Fruit fly (Drosophila melanogaster) whole organism, embryonic: ENCODE results near the gene Bicra.
A peak's percentile ranks its signal among the peaks of the same experiment; 100 is the strongest.

Experiments used
- B-H1 ChIP-seq: fragments of 200-800 bp; sonication (Bioruptor generic); IDR thresholded peaks from 3 replicates; pipeline ENCODE4 v1.3.6; 2022; ENCODE audit warnings: missing biosample characterization, missing genetic modification characterization
- CG10431 ChIP-seq: fragments of 200-800 bp; sonication (Bioruptor generic); optimal IDR thresholded peaks from 3 replicates; lab custom pipeline; 2018; ENCODE audit warnings: missing biosample characterization, mild to moderate bottlenecking, missing genetic modification characterization
- CG10543 ChIP-seq: fragments of 200-800 bp; sonication (Bioruptor generic); optimal IDR thresholded peaks from 3 replicates; lab custom pipeline; 2017; ENCODE audit warnings: missing biosample characterization, mild to moderate bottlenecking, missing genetic modification characterization, moderate library complexity
- CG11696 ChIP-seq: fragments of 200-800 bp; sonication (Bioruptor generic); IDR thresholded peaks from 2 replicates; pipeline ENCODE4 v1.3.6; 2022; ENCODE audit warnings: missing biosample characterization, missing genetic modification characterization
- CG12391 ChIP-seq: fragments of 200-800 bp; sonication (Bioruptor generic); optimal IDR thresholded peaks from 3 replicates; lab custom pipeline; 2018; ENCODE audit warnings: missing biosample characterization, mild to moderate bottlenecking, missing genetic modification characterization, moderate library complexity
- CG1602 ChIP-seq: fragments of 200-800 bp; sonication (Bioruptor generic); optimal IDR thresholded peaks from 3 replicates; lab custom pipeline; 2016; ENCODE audit warnings: missing biosample characterization, missing genetic modification characterization
- CG17385 ChIP-seq: fragments of 200-800 bp; sonication (Bioruptor generic); optimal IDR thresholded peaks from 3 replicates; lab custom pipeline; 2018; ENCODE audit warnings: missing biosample characterization, mild to moderate bottlenecking, missing genetic modification characterization
- CG17829 ChIP-seq: fragments of 200-800 bp; optimal IDR thresholded peaks from 2 replicates; lab custom pipeline; 2019; ENCODE audit warnings: missing biosample characterization, mild to moderate bottlenecking, missing genetic modification characterization, moderate library complexity
- CG32772 ChIP-seq: fragments of 200-800 bp; sonication (Bioruptor generic); IDR thresholded peaks from 2 replicates; pipeline ENCODE4 v1.3.6; 2022; ENCODE audit warnings: missing biosample characterization, missing genetic modification characterization
- CG3726 ChIP-seq: fragments of 200-800 bp; sonication (Bioruptor generic); IDR thresholded peaks from 3 replicates; pipeline ENCODE4, ENCODE4 v1.3.6; 2022; ENCODE audit warnings: missing biosample characterization, missing genetic modification characterization
- CG4328 ChIP-seq: fragments of 200-800 bp; sonication (Bioruptor generic); optimal IDR thresholded peaks from 3 replicates; lab custom pipeline; 2017; ENCODE audit warnings: missing biosample characterization, missing genetic modification reagents, missing genetic modification characterization
- CG7556 ChIP-seq: fragments of 200-800 bp; sonication (Bioruptor generic); optimal IDR thresholded peaks from 2 replicates; lab custom pipeline; 2017; ENCODE audit warnings: missing biosample characterization, mild to moderate bottlenecking, missing genetic modification characterization
- CG7839 ChIP-seq: fragments of 200-800 bp; sonication (Bioruptor generic); optimal IDR thresholded peaks from 3 replicates; lab custom pipeline; 2018; ENCODE audit warnings: missing biosample characterization, mild to moderate bottlenecking, missing genetic modification characterization, moderate library complexity
- CG7963 ChIP-seq: fragments of 200-800 bp; sonication (Bioruptor generic); IDR thresholded peaks from 3 replicates; pipeline ENCODE4 v1.3.6; 2022; ENCODE audit warnings: missing biosample characterization, missing genetic modification characterization; ENCODE audit not compliant: partially characterized antibody
- CG8359 ChIP-seq: fragments of 200-800 bp; sonication (Bioruptor generic); optimal IDR thresholded peaks from 2 replicates; lab custom pipeline; 2017; ENCODE audit warnings: missing biosample characterization, mild to moderate bottlenecking, missing genetic modification characterization, borderline replicate concordance
- CG8388 ChIP-seq: fragments of 200-800 bp; sonication (Bioruptor generic); optimal IDR thresholded peaks from 2 replicates; lab custom pipeline; 2019; ENCODE audit warnings: missing biosample characterization, mild to moderate bottlenecking, missing genetic modification characterization, moderate library complexity
- Dek ChIP-seq: fragments of 200-800 bp; sonication (Bioruptor generic); optimal IDR thresholded peaks from 3 replicates; lab custom pipeline; 2019; ENCODE audit warnings: missing biosample characterization, mild to moderate bottlenecking, missing genetic modification characterization, moderate library complexity
- Dfd ChIP-seq, 2 experiments: fragments of >200 bp; optimal IDR thresholded peaks; 2 replicates each; lab custom pipeline; 2017; ENCODE audit warnings: missing biosample characterization in 2 of 2, missing genetic modification characterization in 2 of 2
- Gug ChIP-seq: fragments of 200-800 bp; sonication (Bioruptor generic); IDR thresholded peaks from 4 replicates; pipeline ENCODE4 v1.3.6; 2022; ENCODE audit warnings: missing biosample characterization, missing genetic modification characterization
- H15 ChIP-seq: fragments of 200-800 bp; sonication (Bioruptor generic); IDR thresholded peaks from 3 replicates; pipeline ENCODE4 v1.3.6; 2022; ENCODE audit warnings: missing biosample characterization, missing genetic modification characterization
- H2.0 ChIP-seq: fragments of 200-800 bp; sonication (Bioruptor generic); IDR thresholded peaks from 2 replicates; pipeline ENCODE4 v1.3.6; 2022; ENCODE audit warnings: missing biosample characterization, missing genetic modification characterization
- Hr39 ChIP-seq: fragments of >200 bp; optimal IDR thresholded peaks from 2 replicates; lab custom pipeline; 2017
- Hr51 ChIP-seq, 2 experiments: fragments of 200-800 bp; sonication (Bioruptor generic); optimal IDR thresholded peaks; 2 replicates in 1 of 2; 3 replicates in 1 of 2; lab custom pipeline; 2016 to 2018; ENCODE audit warnings: missing biosample characterization in 2 of 2, missing genetic modification characterization in 2 of 2, mild to moderate bottlenecking in 1 of 2, moderate library complexity in 1 of 2
- Hr78 ChIP-seq, 2 experiments: fragments of 200-800 bp in 1 of 2; fragments of >200 bp in 1 of 2; sonication (Bioruptor generic) in 1 of 2; optimal IDR thresholded peaks; 2 replicates each; lab custom pipeline; 2017 to 2019; ENCODE audit warnings: missing biosample characterization in 2 of 2, missing genetic modification characterization in 2 of 2, mild to moderate bottlenecking in 1 of 2, moderate library complexity in 1 of 2
- Mad ChIP-seq: fragments of 200-800 bp; sonication (Bioruptor generic); optimal IDR thresholded peaks from 2 replicates; lab custom pipeline; 2016; ENCODE audit warnings: missing biosample characterization, missing genetic modification characterization
- Meics ChIP-seq: fragments of 200-800 bp; sonication (Bioruptor generic); optimal IDR thresholded peaks from 2 replicates; lab custom pipeline; 2017; ENCODE audit warnings: missing biosample characterization, mild to moderate bottlenecking, missing genetic modification characterization
- NC2α ChIP-seq: fragments of 200-800 bp; sonication (Bioruptor generic); optimal IDR thresholded peaks from 2 replicates; lab custom pipeline; 2016; ENCODE audit warnings: missing biosample characterization, missing genetic modification characterization
- Sox100B ChIP-seq: fragments of 200-800 bp; sonication (Bioruptor generic); optimal IDR thresholded peaks from 3 replicates; lab custom pipeline; 2018; ENCODE audit warnings: missing biosample characterization, mild to moderate bottlenecking, missing genetic modification characterization
- Sry-β ChIP-seq: fragments of 200-800 bp; sonication (Bioruptor generic); optimal IDR thresholded peaks from 2 replicates; lab custom pipeline; 2018; ENCODE audit warnings: missing biosample characterization, mild to moderate bottlenecking, missing genetic modification characterization, moderate library complexity
- Ssrp ChIP-seq: fragments of 200-800 bp; sonication (Bioruptor generic); optimal IDR thresholded peaks from 2 replicates; lab custom pipeline; 2018; ENCODE audit warnings: missing biosample characterization, mild to moderate bottlenecking, missing genetic modification characterization, moderate library complexity
- cato ChIP-seq: fragments of 200-800 bp; sonication (Bioruptor generic); optimal IDR thresholded peaks from 2 replicates; lab custom pipeline; 2016; ENCODE audit warnings: missing biosample characterization, missing genetic modification characterization, borderline replicate concordance
- caup ChIP-seq: fragments of 200-800 bp; sonication (Bioruptor generic); optimal IDR thresholded peaks from 3 replicates; lab custom pipeline; 2017; ENCODE audit warnings: missing biosample characterization, mild to moderate bottlenecking, missing genetic modification characterization, moderate library complexity; ENCODE audit not compliant: severe bottlenecking
- cwo ChIP-seq: fragments of 200-800 bp; sonication (Bioruptor generic); optimal IDR thresholded peaks from 3 replicates; lab custom pipeline; 2017; ENCODE audit warnings: missing biosample characterization, missing genetic modification characterization, mild to moderate bottlenecking, moderate library complexity, missing genetic modification reagents
- dmrt99B ChIP-seq: fragments of 200-800 bp; sonication (Bioruptor generic); optimal IDR thresholded peaks from 2 replicates; lab custom pipeline; 2018; ENCODE audit warnings: missing biosample characterization, mild to moderate bottlenecking, missing genetic modification characterization, moderate library complexity
- fd96Cb ChIP-seq: fragments of 200-800 bp; sonication (Bioruptor generic); optimal IDR thresholded peaks from 2 replicates; lab custom pipeline; 2018; ENCODE audit warnings: missing biosample characterization, mild to moderate bottlenecking, missing genetic modification characterization, moderate library complexity
- hb ChIP-seq: fragments of 200-800 bp; sonication (Bioruptor generic); IDR thresholded peaks from 3 replicates; pipeline ENCODE4 v1.3.6; 2022; ENCODE audit warnings: missing biosample characterization, missing genetic modification characterization; ENCODE audit not compliant: partially characterized antibody
- hth ChIP-seq: fragments of >200 bp; optimal IDR thresholded peaks from 2 replicates; lab custom pipeline; 2017; ENCODE audit warnings: inconsistent platforms
- lola ChIP-seq, 3 experiments: fragments of >200 bp in 2 of 3; fragments of 200-800 bp in 1 of 3; sonication (Bioruptor generic) in 1 of 3; optimal IDR thresholded peaks; 2 replicates each; lab custom pipeline; 2017 to 2019; ENCODE audit warnings: missing biosample characterization in 3 of 3, missing genetic modification characterization in 3 of 3, mild to moderate bottlenecking in 1 of 3, moderate library complexity in 1 of 3
- mirr ChIP-seq: fragments of 200-800 bp; sonication (Bioruptor generic); optimal IDR thresholded peaks from 3 replicates; lab custom pipeline; 2018; ENCODE audit warnings: missing biosample characterization, mild to moderate bottlenecking, missing genetic modification characterization
- repo ChIP-seq: fragments of 200-800 bp; sonication (Bioruptor generic); optimal IDR thresholded peaks from 2 replicates; lab custom pipeline; 2016; ENCODE audit warnings: missing biosample characterization, missing genetic modification characterization
- row ChIP-seq: fragments of 200-800 bp; sonication (Bioruptor generic); IDR thresholded peaks from 3 replicates; pipeline ENCODE4 v1.3.6; 2022; ENCODE audit warnings: missing biosample characterization, missing genetic modification characterization
- sim ChIP-seq: fragments of 200-800 bp; sonication (Bioruptor generic); IDR thresholded peaks from 2 replicates; pipeline ENCODE4 v1.3.6; 2022; ENCODE audit warnings: missing biosample characterization, missing genetic modification characterization
- sqz ChIP-seq: fragments of 200-800 bp; sonication (Bioruptor generic); optimal IDR thresholded peaks from 3 replicates; lab custom pipeline; 2018; ENCODE audit warnings: missing biosample characterization, mild to moderate bottlenecking, missing genetic modification characterization
- ssp ChIP-seq: fragments of 200-800 bp; sonication (Bioruptor generic); IDR thresholded peaks from 2 replicates; pipeline ENCODE4 v1.3.6; 2022; ENCODE audit warnings: missing biosample characterization, missing genetic modification characterization
- tgo ChIP-seq: fragments of 200-800 bp; sonication (Bioruptor generic); IDR thresholded peaks from 3 replicates; pipeline ENCODE4 v1.3.6; 2022; ENCODE audit warnings: missing biosample characterization, missing genetic modification characterization
- tup ChIP-seq: fragments of 200-800 bp; sonication (Bioruptor generic); optimal IDR thresholded peaks from 2 replicates; lab custom pipeline; 2016; ENCODE audit warnings: missing biosample characterization, mild to moderate bottlenecking, missing genetic modification characterization, moderate library complexity
- usp ChIP-seq: fragments of >200 bp; optimal IDR thresholded peaks from 2 replicates; lab custom pipeline; 2017; ENCODE audit warnings: missing biosample characterization, missing genetic modification characterization
- wek ChIP-seq: fragments of 200-800 bp; sonication (Bioruptor generic); optimal IDR thresholded peaks from 3 replicates; lab custom pipeline; 2018; ENCODE audit warnings: missing biosample characterization, mild to moderate bottlenecking, missing genetic modification characterization, moderate library complexity
- zen2 ChIP-seq: fragments of 200-800 bp; sonication (Bioruptor generic); IDR thresholded peaks from 3 replicates; pipeline ENCODE4 v1.3.6; 2022; ENCODE audit warnings: missing biosample characterization, missing genetic modification characterization; ENCODE audit not compliant: partially characterized antibody

Bicra gene

DNA sequence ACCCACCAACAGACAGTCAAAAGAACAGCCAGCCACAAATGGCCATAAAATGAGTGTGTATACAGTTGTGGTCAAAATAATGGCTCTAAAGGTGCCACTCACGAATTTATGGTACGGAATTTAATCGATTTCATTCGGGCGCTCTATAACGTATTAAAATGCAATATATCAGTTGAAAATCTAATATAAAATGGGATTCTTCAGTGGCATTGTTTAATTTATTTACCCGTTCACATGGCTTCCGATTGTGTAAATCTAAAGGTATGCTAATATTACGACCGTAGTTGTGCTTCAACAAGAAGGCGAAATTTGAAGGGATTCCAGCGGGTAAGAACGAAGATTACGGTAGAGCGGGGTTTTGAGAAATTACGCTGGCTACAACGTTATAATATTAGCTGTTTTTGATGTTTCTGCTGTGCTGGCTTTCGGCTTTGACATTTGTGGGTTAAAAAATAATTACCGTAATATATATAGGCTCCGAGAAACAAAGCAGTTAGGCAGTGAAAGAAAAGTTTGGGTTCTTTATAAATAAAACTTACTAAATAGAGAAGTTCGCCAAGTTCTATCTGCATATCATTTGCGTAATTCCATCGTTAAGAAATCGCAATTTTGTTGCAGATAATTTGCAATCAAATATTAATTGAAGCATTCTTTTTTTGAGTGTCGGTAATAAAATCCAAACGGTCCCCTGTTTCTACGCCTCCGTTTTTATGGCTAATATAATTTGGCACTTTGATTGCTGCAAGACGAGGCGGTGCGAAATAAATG lies 13.0 kb downstream of the Bicra start (continued):
- TF ChIP-seq tgo (GFP tag; lab: Robert Waterston, UW) (no peak), Sry-β (GFP tag; lab: Kevin White, UChicago) (no peak), cwo (peak; percentile 24), Dek (tag; lab: Kevin White, UChicago) (no peak), CG8359 (no peak), caup (GFP tag; lab: Kevin White, UChicago) (no peak), Meics (GFP tag; lab: Kevin White, UChicago) (peak; percentile 20), CG7839 (tag; lab: Kevin White, UChicago) (peak; percentile 9), lola (GFP tag; optimal IDR thresholded peaks at IDR 0.05; lab: Kevin White, UChicago) (no peak), Hr78 (GFP tag; optimal IDR thresholded peaks at IDR 0.05; lab: Kevin White, UChicago) (no peak), hb (no peak), CG10431 (GFP tag; lab: Kevin White, UChicago) (no peak), CG11696 (GFP tag; lab: Robert Waterston, UW) (peak; percentile 70), Sox100B (GFP tag; lab: Kevin White, UChicago) (no peak), Ssrp (tag; lab: Kevin White, UChicago) (peak; percentile 6), sim (no peak), Hr51 (GFP tag; optimal IDR thresholded peaks at IDR 0.05; lab: Kevin White, UChicago) (peak in 1 of 2 experiments; percentile 3), zen2 (no peak), Hr39 (lab: Kevin White, UChicago) (no peak), tup (GFP tag; lab: Kevin White, UChicago) (no peak), CG10543 (GFP tag; lab: Kevin White, UChicago) (no peak), cato (GFP tag; lab: Kevin White, UChicago) (no peak), dmrt99B (peak; percentile 37), fd96Cb (no peak), B-H1 (GFP tag; lab: Robert Waterston, UW) (no peak), Dfd (GFP tag; optimal IDR thresholded peaks at IDR 0.05; lab: Kevin White, UChicago) (no peak), wek (GFP tag; lab: Kevin White, UChicago) (no peak), CG12391 (tag; lab: Kevin White, UChicago) (peak; percentile 13), usp (GFP tag; lab: Kevin White, UChicago) (no peak), row (GFP tag; lab: Robert Waterston, UW) (peak; percentile 24; the same call in 1 of the 3 replicates), CG17385 (GFP tag; lab: Kevin White, UChicago) (no peak), CG1602 (no peak), CG3726 (no peak), CG17829 (tag; lab: Kevin White, UChicago) (no peak), hth (no peak), NC2α (GFP tag; lab: Kevin White, UChicago) (no peak), mirr (GFP tag; lab: Kevin White, UChicago) (no peak), Gug (GFP tag; lab: Robert Waterston, UW) (0 out of 4 replicates have a peak, but pooled peaks have one; percentile 10), repo (no peak), sqz (GFP tag; lab: Kevin White, UChicago) (no peak), ssp (GFP tag; lab: Robert Waterston, UW) (no peak), CG32772 (GFP tag; lab: Robert Waterston, UW) (no peak), CG8388 (GFP tag; lab: Kevin White, UChicago) (no peak), H15 (GFP tag; lab: Robert Waterston, UW) (no peak), CG7963 (GFP tag; lab: Robert Waterston, UW) (no peak), CG4328 (GFP tag; lab: Kevin White, UChicago) (no peak), CG7556 (GFP tag; lab: Kevin White, UChicago) (peak; percentile 45), Mad (GFP tag; lab: Kevin White, UChicago) (peak; percentile 23), H2.0 (GFP tag; lab: Robert Waterston, UW) (no peak)
